Worm (Caenorhabditis elegans) whole organism, L4 larva: ENCODE results near the gene Y37D8A.26.
A peak's percentile ranks its signal among the peaks of the same experiment; 100 is the strongest.

ENCODE experiments used
- F26F4.8 ChIP-seq: fragments of 200-800 bp; sonication (Bioruptor generic); conservative IDR thresholded peaks from 2 replicates; pipeline ENCODE4 v1.3.6; 2022; ENCODE audit warnings: missing genetic modification characterization, missing compliant biosample characterization
- F49E8.2 ChIP-seq: sonication (generic microtip); optimal IDR thresholded peaks from 2 replicates; lab custom pipeline; 2016; ENCODE audit warnings: missing compliant biosample characterization, mild to moderate bottlenecking, missing genetic modification characterization, borderline replicate concordance
- T26A8.4 ChIP-seq: fragments of 200-800 bp; sonication (Bioruptor generic); IDR thresholded peaks from 2 replicates; pipeline ENCODE4 v1.3.6; 2022; ENCODE audit warnings: missing genetic modification characterization, missing compliant biosample characterization
- Y105C5A.15 ChIP-seq: fragments of 200-800 bp; sonication (Bioruptor generic); IDR thresholded peaks from 2 replicates; pipeline ENCODE4 v1.3.6; 2022; ENCODE audit warnings: missing genetic modification characterization, missing compliant biosample characterization
- Y5F2A.4 ChIP-seq: fragments of 200-800 bp; sonication (Bioruptor generic); optimal IDR thresholded peaks from 2 replicates; lab custom pipeline; 2018; ENCODE audit warnings: mild to moderate bottlenecking, missing genetic modification characterization, missing compliant biosample characterization
- ZK337.2 ChIP-seq: fragments of 200-800 bp; sonication (Bioruptor generic); IDR thresholded peaks from 2 replicates; pipeline ENCODE4 v1.3.6; 2022; ENCODE audit warnings: missing genetic modification reagents, missing genetic modification characterization, missing compliant biosample characterization
- aha-1 ChIP-seq: fragments of 150-350 bp; peaks from one replicate; lab custom pipeline; 2014; ENCODE audit warnings: missing biosample characterization, missing genetic modification characterization
- aly-2 ChIP-seq: sonication (generic microtip); optimal IDR thresholded peaks from 2 replicates; lab custom pipeline; 2018; ENCODE audit warnings: missing biosample characterization, missing genetic modification characterization
- ceh-20 ChIP-seq: fragments of 200-800 bp; sonication (Bioruptor generic); IDR thresholded peaks from 2 replicates; pipeline ENCODE4 v1.3.6; 2022; ENCODE audit warnings: missing genetic modification reagents, missing genetic modification characterization, missing compliant biosample characterization
- ceh-44 ChIP-seq: fragments of 200-800 bp; sonication (Bioruptor generic); IDR thresholded peaks from 2 replicates; pipeline ENCODE4 v1.3.6; 2022; ENCODE audit warnings: missing genetic modification reagents, missing genetic modification characterization, missing compliant biosample characterization
- ceh-62 ChIP-seq: sonication (generic microtip); optimal IDR thresholded peaks from 2 replicates; lab custom pipeline; 2017; ENCODE audit warnings: missing biosample characterization, missing genetic modification characterization
- ctbp-1 ChIP-seq: fragments of 200-800 bp; sonication (Bioruptor generic); IDR thresholded peaks from 2 replicates; pipeline ENCODE4 v1.3.6; 2022; ENCODE audit warnings: missing genetic modification reagents, missing genetic modification characterization, missing compliant biosample characterization
- daf-16 ChIP-seq, 3 experiments: sonication (generic microtip); optimal IDR thresholded peaks; 2 replicates each; lab custom pipeline; 2016 to 2017; ENCODE audit warnings: missing genetic modification characterization in 3 of 3, missing genetic modification reagents in 3 of 3, mild to moderate bottlenecking in 2 of 3, missing compliant biosample characterization in 2 of 3, missing biosample characterization in 1 of 3, moderate library complexity in 1 of 3
- dmd-6 ChIP-seq: fragments of 200-800 bp; sonication (Bioruptor generic); IDR thresholded peaks from 2 replicates; pipeline ENCODE4 v1.3.6; 2022; ENCODE audit warnings: missing genetic modification reagents, missing genetic modification characterization, missing compliant biosample characterization
- dmd-9 ChIP-seq: fragments of 200-800 bp; sonication (Bioruptor generic); IDR thresholded peaks from 2 replicates; pipeline ENCODE4 v1.3.6; 2022; ENCODE audit warnings: missing genetic modification reagents, missing genetic modification characterization, missing compliant biosample characterization
- dpl-1 ChIP-seq: fragments of 150-350 bp; optimal IDR thresholded peaks from 2 replicates; lab custom pipeline; 2014; ENCODE audit warnings: missing biosample characterization, missing genetic modification reagents, missing genetic modification characterization
- egl-43 ChIP-seq: fragments of 200-800 bp; sonication (Bioruptor generic); IDR thresholded peaks from 2 replicates; pipeline ENCODE4 v1.3.6; 2022; ENCODE audit warnings: missing genetic modification reagents, missing genetic modification characterization, missing compliant biosample characterization
- hif-1 ChIP-seq, 2 experiments: sonication (generic microtip); optimal IDR thresholded peaks; 2 replicates each; lab custom pipeline; 2016 to 2017; ENCODE audit warnings: missing compliant biosample characterization in 2 of 2, missing genetic modification characterization in 2 of 2, missing genetic modification reagents in 2 of 2, missing genotype in 2 of 2, mild to moderate bottlenecking in 1 of 2
- hlh-11 ChIP-seq: fragments of 200-800 bp; sonication (Bioruptor generic); optimal IDR thresholded peaks from 2 replicates; lab custom pipeline; 2018; ENCODE audit warnings: mild to moderate bottlenecking, missing genetic modification characterization, missing compliant biosample characterization
- lin-13 ChIP-seq: fragments of 150-350 bp; optimal IDR thresholded peaks from 2 replicates; lab custom pipeline; 2014; ENCODE audit warnings: missing biosample characterization, missing genetic modification reagents, missing genetic modification characterization
- lin-38 ChIP-seq: fragments of 200-800 bp; sonication (Bioruptor generic); IDR thresholded peaks from 2 replicates; pipeline ENCODE4 v1.3.6; 2022; ENCODE audit warnings: missing genetic modification reagents, missing genetic modification characterization, missing compliant biosample characterization
- lsy-2 ChIP-seq, 2 experiments: fragments of 150-350 bp in 1 of 2; sonication (generic microtip) in 1 of 2; optimal IDR thresholded peaks; 2 replicates each; lab custom pipeline; 2014 to 2017; ENCODE audit warnings: missing biosample characterization in 2 of 2, missing genetic modification characterization in 2 of 2
- madf-9 ChIP-seq: fragments of 200-800 bp; sonication (Bioruptor generic); conservative IDR thresholded peaks from 2 replicates; pipeline ENCODE4 v1.3.6; 2022; ENCODE audit warnings: missing genetic modification reagents, missing genetic modification characterization, missing compliant biosample characterization
- mep-1 ChIP-seq: fragments of 150-350 bp; sonication (generic microtip); optimal IDR thresholded peaks from 3 replicates; lab custom pipeline; 2014; ENCODE audit warnings: missing biosample characterization, missing genetic modification characterization
- mes-2 ChIP-seq: sonication (generic microtip); optimal IDR thresholded peaks from 2 replicates; lab custom pipeline; 2016; ENCODE audit warnings: missing genotype, mild to moderate bottlenecking, missing genetic modification characterization, missing compliant biosample characterization; ENCODE audit not compliant: poor library complexity, severe bottlenecking
- nhr-25 ChIP-seq: sonication (generic microtip); optimal IDR thresholded peaks from 2 replicates; lab custom pipeline; 2017; ENCODE audit warnings: missing genetic modification characterization, mild to moderate bottlenecking, missing compliant biosample characterization, antibody characterized with exemption, moderate library complexity, borderline replicate concordance; ENCODE audit not compliant: insufficient read depth
- nhr-41 ChIP-seq: fragments of 200-800 bp; sonication (Bioruptor generic); IDR thresholded peaks from 2 replicates; pipeline ENCODE4 v1.3.6; 2022; ENCODE audit warnings: missing genetic modification reagents, missing genetic modification characterization, missing compliant biosample characterization
- nhr-6 ChIP-seq: fragments of 150-350 bp; optimal IDR thresholded peaks from 2 replicates; lab custom pipeline; 2014; ENCODE audit warnings: missing biosample characterization, missing genetic modification characterization
- sdz-12 ChIP-seq: fragments of 200-800 bp; sonication (Bioruptor generic); optimal IDR thresholded peaks from 2 replicates; lab custom pipeline; 2018; ENCODE audit warnings: mild to moderate bottlenecking, missing genetic modification characterization, missing compliant biosample characterization
- set-16 ChIP-seq: fragments of 200-800 bp; sonication (Bioruptor generic); IDR thresholded peaks from 2 replicates; pipeline ENCODE4 v1.3.6; 2022; ENCODE audit warnings: missing genetic modification reagents, missing genetic modification characterization, missing compliant biosample characterization
- snpc-1.2 ChIP-seq: fragments of 200-800 bp; sonication (Bioruptor generic); IDR thresholded peaks from 2 replicates; pipeline ENCODE4 v1.3.6; 2022; ENCODE audit warnings: missing genetic modification reagents, missing genetic modification characterization, missing compliant biosample characterization
- unc-39 ChIP-seq: sonication (generic microtip); optimal IDR thresholded peaks from 2 replicates; lab custom pipeline; 2017; ENCODE audit warnings: missing biosample characterization, missing genetic modification characterization
- zag-1 ChIP-seq: fragments of 150-350 bp; optimal IDR thresholded peaks from 2 replicates; lab custom pipeline; 2014; ENCODE audit warnings: missing biosample characterization, missing genetic modification characterization
- zfp-3 ChIP-seq: fragments of 200-800 bp; sonication (Bioruptor generic); conservative IDR thresholded peaks from 2 replicates; pipeline ENCODE4 v1.3.6; 2022; ENCODE audit warnings: missing genetic modification reagents, missing genetic modification characterization, missing compliant biosample characterization

Y37D8A.26 gene

ce11 chrIII:12874606-12875066, 18.1 kb upstream of the Y37D8A.26 start, which contains the start of the genes mrg-1 and spcs-2 (continued):
- TF ChIP-seq T26A8.4 (GFP tag; lab: Robert Waterston, UW) (peak; percentile 88), ZK337.2 (GFP tag; lab: Robert Waterston, UW) (no peak), nhr-25 (tag; lab: Kevin White, UChicago) (no peak), nhr-41 (GFP tag; lab: Robert Waterston, UW) (no peak), hlh-11 (tag; lab: Kevin White, UChicago) (peak; percentile 70), Y5F2A.4 (no peak), hif-1 (tag; optimal IDR thresholded peaks at IDR 0.05; lab: Kevin White, UChicago) (peak in 1 of 2 experiments; percentile 72), egl-43 (peak; percentile 72; the same call in 1 of the 2 replicates), ceh-44 (0 out of 2 replicates have a peak, but pooled peaks have one; percentile 42), dmd-9 (GFP tag; lab: Robert Waterston, UW) (peak; percentile 73), mep-1 (tag; lab: Kevin White, UChicago) (peak; percentile 96), nhr-6 (peak; percentile 74), zfp-3 (GFP tag; lab: Robert Waterston, UW) (0 out of 2 replicates have a peak, but pooled peaks have one; percentile 35), snpc-1.2 (0 out of 2 replicates have a peak, but pooled peaks have one; percentile 25), F26F4.8 (GFP tag; lab: Robert Waterston, UW) (no peak), dpl-1 (GFP tag; lab: Kevin White, UChicago) (peak; percentile 88), ctbp-1 (peak; percentile 75), aly-2 (no peak), lin-38 (peak; percentile 88), set-16 (GFP tag; lab: Robert Waterston, UW) (no peak), lin-13 (GFP tag; lab: Kevin White, UChicago) (peak; percentile 95), ceh-20 (GFP tag; lab: Robert Waterston, UW) (peak; percentile 74), ceh-62 (tag; lab: Kevin White, UChicago) (no peak)

- no peak for TF ChIP-seq daf-16 (GFP tag; optimal IDR thresholded peaks at IDR 0.05; lab: Kevin White, UChicago)
- peak; percentile 3 for TF ChIP-seq daf-16 (tag; optimal IDR thresholded peaks at IDR 0.05; lab: Kevin White, UChicago)
- no peak for TF ChIP-seq unc-39 (tag; lab: Kevin White, UChicago)
- TF ChIP-seq lsy-2 (tag; optimal IDR thresholded peaks at IDR 0.05; lab: Kevin White, UChicago): peak in 1 of 2 experiments; percentile 40
- no peak for TF ChIP-seq madf-9 (GFP tag; lab: Robert Waterston, UW)
- no peak for TF ChIP-seq zag-1 (tag; lab: Kevin White, UChicago)
- TF ChIP-seq lin-38: peak; percentile 38
- TF ChIP-seq mes-2 (tag; lab: Kevin White, UChicago): peak; percentile 9
- TF ChIP-seq aha-1 (tag; lab: Kevin White, UChicago): peak; percentile 54
- TF ChIP-seq sdz-12 (GFP tag; lab: Kevin White, UChicago): no peak
- TF ChIP-seq Y105C5A.15 (GFP tag; lab: Robert Waterston, UW): no peak
- no peak for TF ChIP-seq F49E8.2
- TF ChIP-seq ctbp-1: no peak
These were observed 13.7 kb upstream of the Y37D8A.26 start, which contains the start of gene Y37D8A.6 for ce11 chrIII:12870060-12870696. TSS of gene Y37D8A.6 (minus strand) at chrIII:12870297.

ce11 chrIII:12864648-12865047, 8.1 kb upstream of the Y37D8A.26 start, which contains the start of gene Y37D8A.8:
TSS of gene Y37D8A.8 (plus strand) at chrIII:12864948.
- peak; percentile 39 for TF ChIP-seq aha-1 (tag; lab: Kevin White, UChicago)
- TF ChIP-seq dmd-6 (GFP tag; lab: Robert Waterston, UW): no peak
